Fruit fly (Drosophila melanogaster) whole organism, embryonic: ENCODE data around the gene ebi.

Experiments used
- Aef1 ChIP-seq: fragments of 200-800 bp; sonication (Bioruptor generic); IDR thresholded peaks from 3 replicates; pipeline ENCODE4 v1.3.6; 2022; ENCODE audit warnings: missing biosample characterization, missing genetic modification characterization
- Bteb2 ChIP-seq: fragments of 200-800 bp; sonication (Bioruptor generic); optimal IDR thresholded peaks from 2 replicates; lab custom pipeline; 2016; ENCODE audit warnings: missing biosample characterization, missing genetic modification characterization
- C15 ChIP-seq: fragments of 200-800 bp; sonication (Bioruptor generic); IDR thresholded peaks from 3 replicates; pipeline ENCODE4 v1.3.6; 2022; ENCODE audit warnings: missing biosample characterization, missing genetic modification characterization
- CG10654 ChIP-seq: fragments of 200-800 bp; sonication (Bioruptor generic); optimal IDR thresholded peaks from 2 replicates; lab custom pipeline; 2016; ENCODE audit warnings: missing biosample characterization, missing genetic modification characterization
- CG11247 ChIP-seq: fragments of 200-800 bp; sonication (Bioruptor generic); IDR thresholded peaks from 2 replicates; pipeline ENCODE4 v1.3.6; 2022; ENCODE audit warnings: missing biosample characterization, missing genetic modification characterization
- CG11696 ChIP-seq: fragments of 200-800 bp; sonication (Bioruptor generic); IDR thresholded peaks from 2 replicates; pipeline ENCODE4 v1.3.6; 2022; ENCODE audit warnings: missing biosample characterization, missing genetic modification characterization
- CG14710 ChIP-seq: fragments of 200-800 bp; sonication (Bioruptor generic); optimal IDR thresholded peaks from 3 replicates; lab custom pipeline; 2019; ENCODE audit warnings: missing biosample characterization, mild to moderate bottlenecking, missing genetic modification characterization, moderate library complexity
- CG14860 ChIP-seq: fragments of 200-800 bp; sonication (Bioruptor generic); IDR thresholded peaks from 3 replicates; pipeline ENCODE4 v1.3.6; 2022; ENCODE audit warnings: missing biosample characterization, missing genetic modification characterization; ENCODE audit not compliant: partially characterized antibody
- CG15011 ChIP-seq: fragments of 200-800 bp; sonication (Bioruptor generic); optimal IDR thresholded peaks from 3 replicates; lab custom pipeline; 2018; ENCODE audit warnings: missing biosample characterization, mild to moderate bottlenecking, missing genetic modification characterization
- CG15601 ChIP-seq: fragments of 200-800 bp; sonication (Bioruptor generic); optimal IDR thresholded peaks from 3 replicates; lab custom pipeline; 2019; ENCODE audit warnings: missing biosample characterization, mild to moderate bottlenecking, missing genetic modification characterization, moderate library complexity
- CG16779 ChIP-seq: fragments of 200-800 bp; sonication (Bioruptor generic); IDR thresholded peaks from 2 replicates; pipeline ENCODE4 v1.3.6; 2022; ENCODE audit warnings: missing biosample characterization, missing genetic modification characterization
- CG17912 ChIP-seq: fragments of 200-800 bp; sonication (Bioruptor generic); optimal IDR thresholded peaks from 2 replicates; lab custom pipeline; 2018; ENCODE audit warnings: missing biosample characterization, mild to moderate bottlenecking, missing genetic modification characterization
- CG2889 ChIP-seq: fragments of 200-800 bp; sonication (Bioruptor generic); IDR thresholded peaks from 3 replicates; pipeline ENCODE4 v1.3.6; 2022; ENCODE audit warnings: missing biosample characterization, missing genetic modification characterization
- CG32772 ChIP-seq: fragments of 200-800 bp; sonication (Bioruptor generic); IDR thresholded peaks from 2 replicates; pipeline ENCODE4 v1.3.6; 2022; ENCODE audit warnings: missing biosample characterization, missing genetic modification characterization
- CG3838 ChIP-seq: fragments of 200-800 bp; sonication (Bioruptor generic); optimal IDR thresholded peaks from 3 replicates; lab custom pipeline; 2016; ENCODE audit warnings: missing biosample characterization, missing genetic modification characterization
- CG4730 ChIP-seq: fragments of 200-800 bp; sonication (Bioruptor generic); IDR thresholded peaks from 2 replicates; pipeline ENCODE4 v1.3.6; 2022; ENCODE audit warnings: missing biosample characterization, missing genetic modification characterization
- CG5180 ChIP-seq: fragments of 200-800 bp; sonication (Bioruptor generic); optimal IDR thresholded peaks from 3 replicates; lab custom pipeline; 2017; ENCODE audit warnings: missing biosample characterization, missing genetic modification characterization, mild to moderate bottlenecking, moderate library complexity, missing genetic modification reagents
- CG6689 ChIP-seq: fragments of 200-800 bp; sonication (Bioruptor generic); IDR thresholded peaks from 2 replicates; pipeline ENCODE4 v1.3.6; 2022; ENCODE audit warnings: missing biosample characterization, missing genetic modification characterization
- CG6791 ChIP-seq: fragments of 200-800 bp; sonication (Bioruptor generic); IDR thresholded peaks from 3 replicates; pipeline ENCODE4 v1.3.6; 2022; ENCODE audit warnings: missing biosample characterization, missing genetic modification characterization; ENCODE audit not compliant: partially characterized antibody
- CG7786 ChIP-seq: fragments of 200-800 bp; sonication (Bioruptor generic); optimal IDR thresholded peaks from 2 replicates; lab custom pipeline; 2016; ENCODE audit warnings: missing biosample characterization, missing genetic modification characterization
- CG8089 ChIP-seq: fragments of 200-800 bp; sonication (Bioruptor generic); optimal IDR thresholded peaks from 3 replicates; lab custom pipeline; 2016; ENCODE audit warnings: missing biosample characterization, missing genetic modification characterization
- CG8281 ChIP-seq: fragments of 200-800 bp; sonication (Bioruptor generic); optimal IDR thresholded peaks from 2 replicates; lab custom pipeline; 2018; ENCODE audit warnings: missing biosample characterization, mild to moderate bottlenecking, missing genetic modification characterization, moderate library complexity
- CG9876 ChIP-seq: fragments of 200-800 bp; sonication (Bioruptor generic); optimal IDR thresholded peaks from 2 replicates; lab custom pipeline; 2016; ENCODE audit warnings: missing biosample characterization, missing genetic modification characterization
- Dad ChIP-seq: fragments of 200-800 bp; sonication (Bioruptor generic); optimal IDR thresholded peaks from 3 replicates; lab custom pipeline; 2016; ENCODE audit warnings: missing biosample characterization, missing genetic modification characterization
- Dip3 ChIP-seq: fragments of 200-800 bp; sonication (Bioruptor generic); optimal IDR thresholded peaks from 3 replicates; lab custom pipeline; 2016; ENCODE audit warnings: missing biosample characterization, missing genetic modification characterization
- Hsf ChIP-seq: fragments of 200-800 bp; sonication (Bioruptor generic); optimal IDR thresholded peaks from 3 replicates; lab custom pipeline; 2016; ENCODE audit warnings: missing biosample characterization, missing genetic modification characterization
- NFAT ChIP-seq: fragments of 200-800 bp; sonication (Bioruptor generic); IDR thresholded peaks from 2 replicates; pipeline ENCODE4 v1.3.6; 2022; ENCODE audit warnings: missing biosample characterization, missing genetic modification characterization
- Neu2 ChIP-seq: fragments of 200-800 bp; sonication (Bioruptor generic); optimal IDR thresholded peaks from 3 replicates; lab custom pipeline; 2016; ENCODE audit warnings: missing biosample characterization, missing genetic modification characterization, borderline replicate concordance
- Pdp1 ChIP-seq, 2 experiments: fragments of 200-800 bp; sonication (Bioruptor generic); optimal IDR thresholded peaks; 3 replicates each; lab custom pipeline; 2016; ENCODE audit warnings: missing biosample characterization in 2 of 2, missing genetic modification characterization in 2 of 2, mild to moderate bottlenecking in 1 of 2, moderate library complexity in 1 of 2
- Poxn ChIP-seq: fragments of 200-800 bp; sonication (Bioruptor generic); IDR thresholded peaks from 2 replicates; pipeline ENCODE4 v1.3.6; 2022; ENCODE audit warnings: missing biosample characterization, missing genetic modification characterization
- Xbp1 ChIP-seq: fragments of 200-800 bp; sonication (Bioruptor generic); optimal IDR thresholded peaks from 3 replicates; lab custom pipeline; 2016; ENCODE audit warnings: missing biosample characterization, mild to moderate bottlenecking, missing genetic modification characterization
- YL-1 ChIP-seq: fragments of 200-800 bp; sonication (Bioruptor generic); optimal IDR thresholded peaks from 3 replicates; lab custom pipeline; 2017; ENCODE audit warnings: missing biosample characterization, mild to moderate bottlenecking, missing genetic modification characterization
- al ChIP-seq: fragments of 200-800 bp; sonication (Bioruptor generic); IDR thresholded peaks from 2 replicates; pipeline ENCODE4 v1.3.6; 2022; ENCODE audit warnings: missing biosample characterization, missing genetic modification characterization
- bab2 ChIP-seq: fragments of 200-800 bp; sonication (Bioruptor generic); optimal IDR thresholded peaks from 2 replicates; lab custom pipeline; 2016; ENCODE audit warnings: missing biosample characterization, missing genetic modification characterization
- br ChIP-seq: fragments of >200 bp; optimal IDR thresholded peaks from 2 replicates; lab custom pipeline; 2017
- bsh ChIP-seq, 2 experiments: fragments of 200-800 bp; sonication (Bioruptor generic); optimal IDR thresholded peaks; 2 replicates each; lab custom pipeline; 2017 to 2018; ENCODE audit warnings: mild to moderate bottlenecking in 2 of 2, missing biosample characterization in 2 of 2, missing genetic modification characterization in 2 of 2, moderate library complexity in 1 of 2
- caup ChIP-seq: fragments of 200-800 bp; sonication (Bioruptor generic); optimal IDR thresholded peaks from 3 replicates; lab custom pipeline; 2017; ENCODE audit warnings: missing biosample characterization, mild to moderate bottlenecking, missing genetic modification characterization, moderate library complexity; ENCODE audit not compliant: severe bottlenecking
- dati ChIP-seq: fragments of 200-800 bp; sonication (Bioruptor generic); IDR thresholded peaks from 2 replicates; pipeline ENCODE4 v1.3.6; 2022; ENCODE audit warnings: missing biosample characterization, missing genetic modification characterization
- fd3F ChIP-seq: fragments of 200-800 bp; sonication (Bioruptor generic); optimal IDR thresholded peaks from 2 replicates; lab custom pipeline; 2018; ENCODE audit warnings: missing biosample characterization, mild to moderate bottlenecking, missing genetic modification characterization, moderate library complexity
- fd64A ChIP-seq: fragments of 200-800 bp; sonication (Bioruptor generic); optimal IDR thresholded peaks from 3 replicates; lab custom pipeline; 2018; ENCODE audit warnings: missing biosample characterization, mild to moderate bottlenecking, missing genetic modification characterization
- hth ChIP-seq: fragments of >200 bp; optimal IDR thresholded peaks from 2 replicates; lab custom pipeline; 2017; ENCODE audit warnings: inconsistent platforms
- nau ChIP-seq: fragments of 200-800 bp; sonication (Bioruptor generic); optimal IDR thresholded peaks from 3 replicates; lab custom pipeline; 2017; ENCODE audit warnings: missing biosample characterization, mild to moderate bottlenecking, missing genetic modification characterization, missing genetic modification reagents
- nmo ChIP-seq: fragments of 200-800 bp; sonication (Bioruptor generic); optimal IDR thresholded peaks from 2 replicates; lab custom pipeline; 2018; ENCODE audit warnings: missing biosample characterization, mild to moderate bottlenecking, missing genetic modification characterization, moderate library complexity
- repo ChIP-seq: fragments of 200-800 bp; sonication (Bioruptor generic); optimal IDR thresholded peaks from 2 replicates; lab custom pipeline; 2016; ENCODE audit warnings: missing biosample characterization, missing genetic modification characterization
- ro ChIP-seq: fragments of 200-800 bp; sonication (Bioruptor generic); IDR thresholded peaks from 2 replicates; pipeline ENCODE4 v1.3.6; 2022; ENCODE audit warnings: missing biosample characterization, missing genetic modification characterization
- sc ChIP-seq, 3 experiments: fragments of >200 bp in 2 of 3; fragments of 200-800 bp in 1 of 3; sonication (Bioruptor generic) in 1 of 3; optimal IDR thresholded peaks; 2 replicates in 2 of 3; 3 replicates in 1 of 3; lab custom pipeline; 2017; ENCODE audit warnings: mild to moderate bottlenecking in 1 of 3, missing biosample characterization in 1 of 3, missing genetic modification characterization in 1 of 3, missing genetic modification reagents in 1 of 3
- toy ChIP-seq: fragments of 200-800 bp; sonication (Bioruptor generic); IDR thresholded peaks from 2 replicates; pipeline ENCODE4 v1.3.6; 2022; ENCODE audit warnings: missing biosample characterization, missing genetic modification characterization
- twi ChIP-seq: fragments of 200-800 bp; optimal IDR thresholded peaks from 2 replicates; lab custom pipeline; 2019; ENCODE audit warnings: missing biosample characterization, mild to moderate bottlenecking, missing genetic modification characterization, moderate library complexity
- vvl ChIP-seq: fragments of 200-800 bp; sonication (Bioruptor generic); IDR thresholded peaks from 2 replicates; pipeline ENCODE4 v1.3.6; 2022; ENCODE audit warnings: missing biosample characterization, missing genetic modification characterization

ebi gene

DNA sequence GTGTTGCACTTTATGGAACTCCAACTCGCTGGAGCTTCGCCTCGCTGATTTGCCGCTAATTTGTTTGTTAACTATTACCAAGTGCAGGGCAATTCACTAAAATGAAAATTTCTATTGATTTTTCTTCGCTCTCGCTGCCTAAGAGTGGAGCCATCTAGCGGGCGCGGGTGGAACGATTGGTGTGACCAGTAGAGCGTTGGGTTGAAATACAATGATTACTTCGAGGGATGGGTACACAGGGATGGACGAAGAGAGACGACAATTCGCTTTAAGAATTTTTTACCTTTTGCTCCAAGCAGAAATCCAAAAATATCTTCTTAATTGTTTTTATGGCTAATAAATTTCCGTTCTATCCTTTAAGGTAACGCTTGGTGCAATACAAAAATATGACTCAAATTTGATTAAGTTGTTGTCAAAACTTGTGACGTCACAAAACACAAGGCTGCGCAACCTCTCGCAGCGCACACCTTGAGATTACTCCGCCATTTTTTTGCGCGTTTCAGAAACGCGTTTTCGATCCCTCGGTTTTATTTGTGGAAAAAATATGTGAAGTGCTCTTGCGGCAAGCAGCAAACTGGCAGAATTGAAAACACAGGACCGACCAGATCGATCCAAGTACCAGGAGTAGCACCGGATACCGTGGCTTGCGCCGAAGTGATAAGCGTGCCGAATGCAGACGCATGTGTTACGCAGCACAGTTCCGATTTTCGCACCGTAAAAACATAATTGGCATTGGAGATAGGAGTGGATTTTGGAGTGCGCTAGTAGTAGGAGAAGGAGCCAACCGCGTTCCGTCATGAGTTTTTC, at the start of gene ebi, which contains the start of gene AP-2alpha:
Gene ebi (plus strand): TSS at position 475 of the 807 bp plus-strand sequence.
Gene AP-2alpha (minus strand): TSS at position 185 of the 807 bp plus-strand sequence.
- TF ChIP-seq CG14860 (no peak), CG3838 (GFP tag; lab: Kevin White, UChicago) (peak; percentile 77), CG15011 (GFP tag; lab: Kevin White, UChicago) (peak; percentile 61), CG6689 (peak; percentile 100), NFAT (GFP tag; lab: Robert Waterston, UW) (peak; percentile 80), al (GFP tag; lab: Robert Waterston, UW) (peak; percentile 91), br (no peak), CG11247 (GFP tag; lab: Robert Waterston, UW) (peak; percentile 76), dati (GFP tag; lab: Robert Waterston, UW) (no peak), CG15601 (peak; percentile 78), CG2889 (peak; percentile 83), caup (GFP tag; lab: Kevin White, UChicago) (peak; percentile 64), CG6791 (no peak), bab2 (GFP tag; lab: Kevin White, UChicago) (peak; percentile 94), repo (GFP tag; lab: Kevin White, UChicago) (peak; percentile 81), CG4730 (peak; percentile 78), Neu2 (peak; percentile 79), Xbp1 (GFP tag; lab: Kevin White, UChicago) (peak; percentile 94), CG32772 (GFP tag; lab: Robert Waterston, UW) (peak; percentile 91), sc (optimal IDR thresholded peaks at IDR 0.05; lab: Kevin White, UChicago) (no peak), sc (GFP tag; optimal IDR thresholded peaks at IDR 0.05; lab: Kevin White, UChicago) (peak; percentile 80), CG11696 (GFP tag; lab: Robert Waterston, UW) (0 out of 2 replicates have a peak, but pooled peaks have one; percentile 10), Pdp1 (GFP tag; optimal IDR thresholded peaks at IDR 0.05; lab: Kevin White, UChicago) (peak; percentile 91 to 94), hth (lab: Kevin White, UChicago) (no peak), CG8281 (tag; lab: Kevin White, UChicago) (peak; percentile 50), CG8089 (GFP tag; lab: Kevin White, UChicago) (peak; percentile 91), YL-1 (GFP tag; lab: Kevin White, UChicago) (peak; percentile 91), Hsf (GFP tag; lab: Kevin White, UChicago) (peak; percentile 95), CG9876 (peak; percentile 95), CG16779 (0 out of 2 replicates have a peak, but pooled peaks have one; percentile 59), CG7786 (GFP tag; lab: Kevin White, UChicago) (peak; percentile 95), nmo (peak; percentile 95), fd3F (GFP tag; lab: Kevin White, UChicago) (peak; percentile 74), Poxn (GFP tag; lab: Robert Waterston, UW) (peak; percentile 71), Dip3 (GFP tag; lab: Kevin White, UChicago) (peak; percentile 92), C15 (GFP tag; lab: Robert Waterston, UW) (peak; percentile 62; the same call in 1 of the 3 replicates), toy (GFP tag; lab: Robert Waterston, UW) (no peak), vvl (GFP tag; lab: Robert Waterston, UW) (peak; percentile 88), ro (GFP tag; lab: Robert Waterston, UW) (peak; percentile 56; the same call in 1 of the 2 replicates), CG5180 (GFP tag; lab: Kevin White, UChicago) (peak; percentile 39), Dad (GFP tag; lab: Kevin White, UChicago) (peak; percentile 89), Bteb2 (GFP tag; lab: Kevin White, UChicago) (peak; percentile 83), bsh (GFP tag; optimal IDR thresholded peaks at IDR 0.05; lab: Kevin White, UChicago) (peak in 1 of 2 experiments; percentile 75), twi (tag; lab: Kevin White, UChicago) (peak; percentile 82), CG10654 (peak; percentile 79), CG17912 (peak; percentile 13), fd64A (GFP tag; lab: Kevin White, UChicago) (no peak), nau (no peak), CG14710 (tag; lab: Kevin White, UChicago) (peak; percentile 90), Aef1 (GFP tag; lab: Robert Waterston, UW) (peak; percentile 92)
